Worm (Caenorhabditis elegans): ENCODE results near the gene stc-1.

stc-1 gene

ce11 chrII:8599214-8599613 lies 33.3 kb upstream of the stc-1 start, which contains the start of gene F28C6.5:
F28C6.5 (plus strand) TSS chrII:8599514.
- no peak for TF ChIP-seq nhr-2 (tag; optimal IDR thresholded peaks at IDR 0.05)
- TF ChIP-seq bed-3 (GFP tag; optimal IDR thresholded peaks at IDR 0.05): no peak
- no peak for TF ChIP-seq mls-2 (tag; optimal IDR thresholded peaks at IDR 0.05)
- no peak for TF ChIP-seq ceh-83 (GFP tag; optimal IDR thresholded peaks at IDR 0.05)
- no peak for TF ChIP-seq ceh-43 (GFP tag; optimal IDR thresholded peaks at IDR 0.05)
- TF ChIP-seq mab-5 (tag; optimal IDR thresholded peaks at IDR 0.05): no peak
- no peak for TF ChIP-seq sem-2 (GFP tag; optimal IDR thresholded peaks at IDR 0.05)
- no peak for TF ChIP-seq lsy-2 (tag; optimal IDR thresholded peaks at IDR 0.05)
- TF ChIP-seq unc-120 (tag; optimal IDR thresholded peaks at IDR 0.05; ENCODE audit: poor library complexity, severe bottlenecking): no peak
- no peak for TF ChIP-seq lin-32 (GFP tag; optimal IDR thresholded peaks at IDR 0.05)
- no peak for TF ChIP-seq nhr-76 (tag; optimal IDR thresholded peaks at IDR 0.05)
- TF ChIP-seq unc-39 (tag; optimal IDR thresholded peaks at IDR 0.05): no peak
- no peak for TF ChIP-seq cnd-1 (tag; optimal IDR thresholded peaks at IDR 0.05)
- TF ChIP-seq nhr-12 (tag; optimal IDR thresholded peaks at IDR 0.05): no peak
- TF ChIP-seq tbx-8 (GFP tag; optimal IDR thresholded peaks at IDR 0.05): no peak
- TF ChIP-seq elt-3 (tag; optimal IDR thresholded peaks at IDR 0.05): no peak
- no peak for TF ChIP-seq ces-1 (GFP tag; optimal IDR thresholded peaks at IDR 0.05)
- no peak for TF ChIP-seq flh-1 (GFP tag; optimal IDR thresholded peaks at IDR 0.05)

ce11 chrII:8593840-8594625 lies 28.1 kb upstream of the stc-1 start, which contains the start of gene aptf-3:
aptf-3 (plus strand) TSS chrII:8594190.
- TF ChIP-seq M03D4.4 (tag; optimal IDR thresholded peaks at IDR 0.05) (no peak), sem-2 (GFP tag; optimal IDR thresholded peaks at IDR 0.05) (no peak), tbx-8 (GFP tag; optimal IDR thresholded peaks at IDR 0.05) (no peak), lsy-2 (tag; optimal IDR thresholded peaks at IDR 0.05) (no peak), mab-5 (tag; optimal IDR thresholded peaks at IDR 0.05) (no peak), mep-1 (tag; optimal IDR thresholded peaks at IDR 0.05) (no peak), snpc-4 (tag; optimal IDR thresholded peaks at IDR 0.05) (no peak), nhr-12 (tag; optimal IDR thresholded peaks at IDR 0.05) (no peak), zip-8 (tag; optimal IDR thresholded peaks at IDR 0.05) (no peak), unc-62 (GFP tag; optimal IDR thresholded peaks at IDR 0.05) (no peak), lin-32 (GFP tag; optimal IDR thresholded peaks at IDR 0.05) (no peak), drap-1 (GFP tag; optimal IDR thresholded peaks at IDR 0.05) (no peak), mls-2 (tag; optimal IDR thresholded peaks at IDR 0.05) (no peak), bed-3 (GFP tag; optimal IDR thresholded peaks at IDR 0.05) (no peak), unc-39 (tag; optimal IDR thresholded peaks at IDR 0.05) (no peak), blmp-1 (tag; optimal IDR thresholded peaks at IDR 0.05) (no peak), elt-1 (tag; optimal IDR thresholded peaks at IDR 0.05; ENCODE audit: borderline replicate concordance, insufficient read depth) (no peak)

DNA sequence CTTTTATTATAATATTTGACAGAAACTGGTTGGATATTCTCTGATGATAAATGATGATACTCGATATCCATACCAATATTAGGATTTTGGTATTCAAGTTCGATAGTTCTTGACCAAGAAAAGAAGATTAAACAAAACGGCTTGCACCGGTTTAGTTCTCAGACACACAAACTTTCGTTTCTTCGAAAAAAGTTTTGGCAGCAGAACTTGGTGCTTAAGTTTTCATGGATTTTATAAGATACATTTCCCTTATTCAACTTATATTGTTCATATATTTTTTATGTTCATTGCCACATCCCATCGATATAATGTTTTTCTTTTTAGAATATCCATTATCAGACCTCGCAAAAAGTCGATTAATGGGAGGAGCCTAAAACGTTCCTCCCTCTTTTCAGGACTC lies 24.7 kb upstream of the stc-1 start, which contains the start of gene aptf-4:
aptf-4 (plus strand) TSS at position 301 of the 400 bp plus-strand sequence.
- TF ChIP-seq ceh-83 (GFP tag; optimal IDR thresholded peaks at IDR 0.05): no peak
- TF ChIP-seq lin-13 (tag; optimal IDR thresholded peaks at IDR 0.05): no peak
- TF ChIP-seq pha-4 (tag; optimal IDR thresholded peaks at IDR 0.05): no peak
- no peak for TF ChIP-seq ztf-11 (tag; optimal IDR thresholded peaks at IDR 0.05)
- no peak for TF ChIP-seq blmp-1 (tag; optimal IDR thresholded peaks at IDR 0.05)
- TF ChIP-seq sptf-1 (tag; optimal IDR thresholded peaks at IDR 0.05): no peak
- no peak for TF ChIP-seq M03D4.4 (tag; optimal IDR thresholded peaks at IDR 0.05)
- TF ChIP-seq tbx-8 (GFP tag; optimal IDR thresholded peaks at IDR 0.05): no peak
- TF ChIP-seq ham-2 (GFP tag; optimal IDR thresholded peaks at IDR 0.05): no peak
- no peak for TF ChIP-seq ceh-39 (tag; optimal IDR thresholded peaks at IDR 0.05)
- no peak for TF ChIP-seq unc-62 (GFP tag; optimal IDR thresholded peaks at IDR 0.05)
- TF ChIP-seq snpc-4 (tag; optimal IDR thresholded peaks at IDR 0.05): no peak
- no peak for TF ChIP-seq hlh-1 (tag; optimal IDR thresholded peaks at IDR 0.05)
- no peak for TF ChIP-seq ceh-43 (GFP tag; optimal IDR thresholded peaks at IDR 0.05)

ce11 chrII:8589227-8589626 lies 23.3 kb upstream of the stc-1 start:
- TF ChIP-seq ces-1 (GFP tag; optimal IDR thresholded peaks at IDR 0.05): peak; percentile 100
- no peak for TF ChIP-seq lsy-2 (tag; optimal IDR thresholded peaks at IDR 0.05)
